Fruit fly (Drosophila melanogaster): ENCODE results near the gene CG17917.

The CG17917 gene

DNA sequence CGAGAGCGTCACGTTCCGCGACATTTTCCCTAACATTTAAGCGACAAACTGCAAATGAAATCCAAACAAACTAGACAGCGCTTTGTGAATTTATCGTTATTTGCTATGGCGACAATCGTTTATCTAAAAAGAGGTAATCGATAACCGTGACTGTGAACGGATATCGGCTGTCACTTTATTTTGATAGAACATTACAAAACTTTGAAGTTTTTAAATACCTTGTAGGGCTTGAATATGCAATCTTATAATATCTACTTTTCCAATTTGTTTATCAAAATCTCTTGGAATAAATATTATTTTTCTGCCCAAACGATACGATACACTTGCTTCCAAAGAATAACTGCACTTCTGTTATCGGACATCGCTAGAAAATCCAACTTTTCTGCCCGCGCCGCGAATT lies 38.4 kb downstream of the CG17917 start, which contains the start of the genes CG1024 and TfIIFalpha:
Gene CG1024, minus strand, starts transcription at position 200 of the 400 bp plus-strand sequence.
Gene TfIIFalpha, plus strand, starts transcription at position 339 of the 400 bp plus-strand sequence.
- TF ChIP-seq eg (GFP tag; IDR thresholded peaks at IDR 0.05) (no peak), pdm3 (GFP tag; optimal IDR thresholded peaks at IDR 0.05) (no peak), CG8632 (GFP tag; optimal IDR thresholded peaks at IDR 0.05) (no peak), CG34406 (GFP tag; optimal IDR thresholded peaks at IDR 0.05) (no peak), CG11762 (GFP tag; optimal IDR thresholded peaks at IDR 0.05; ENCODE audit: insufficient read depth) (no peak), salr (GFP tag; optimal IDR thresholded peaks at IDR 0.05) (no peak), CG11902 (GFP tag; optimal IDR thresholded peaks at IDR 0.05) (no peak), acj6 (GFP tag; optimal IDR thresholded peaks at IDR 0.05) (no peak), CG9139 (GFP tag; optimal IDR thresholded peaks at IDR 0.05) (no peak), CG6808 (GFP tag; optimal IDR thresholded peaks at IDR 0.05) (no peak), CG31627 (GFP tag; optimal IDR thresholded peaks at IDR 0.05) (no peak), Smox (GFP tag; optimal IDR thresholded peaks at IDR 0.05) (no peak), CG8319 (GFP tag; optimal IDR thresholded peaks at IDR 0.05) (no peak), Lpt (GFP tag; optimal IDR thresholded peaks at IDR 0.05) (no peak), Ets96B (tag; optimal IDR thresholded peaks at IDR 0.05) (no peak), CG3919 (GFP tag; optimal IDR thresholded peaks at IDR 0.05) (no peak), CG6163 (GFP tag; IDR thresholded peaks at IDR 0.05) (no peak), Sox102F (GFP tag; optimal IDR thresholded peaks at IDR 0.05) (no peak), CG3032 (tag; optimal IDR thresholded peaks at IDR 0.05) (peak; percentile 22), CG7368 (GFP tag; optimal IDR thresholded peaks at IDR 0.05) (no peak), OdsH (GFP tag; optimal IDR thresholded peaks at IDR 0.05) (no peak), svp (GFP tag) (no peak), cyc (GFP tag; optimal IDR thresholded peaks at IDR 0.05) (peak; percentile 4), esn (GFP tag; optimal IDR thresholded peaks at IDR 0.05) (peak; percentile 41), fd59A (GFP tag; optimal IDR thresholded peaks at IDR 0.05) (no peak), Hr38 (GFP tag; optimal IDR thresholded peaks at IDR 0.05) (no peak), Sox14 (GFP tag; optimal IDR thresholded peaks at IDR 0.05) (peak; percentile 10), CG10669 (GFP tag; optimal IDR thresholded peaks at IDR 0.05) (no peak), Eip93F (GFP tag; optimal IDR thresholded peaks at IDR 0.05) (no peak), Sox15 (GFP tag; optimal IDR thresholded peaks at IDR 0.05) (no peak)

DNA sequence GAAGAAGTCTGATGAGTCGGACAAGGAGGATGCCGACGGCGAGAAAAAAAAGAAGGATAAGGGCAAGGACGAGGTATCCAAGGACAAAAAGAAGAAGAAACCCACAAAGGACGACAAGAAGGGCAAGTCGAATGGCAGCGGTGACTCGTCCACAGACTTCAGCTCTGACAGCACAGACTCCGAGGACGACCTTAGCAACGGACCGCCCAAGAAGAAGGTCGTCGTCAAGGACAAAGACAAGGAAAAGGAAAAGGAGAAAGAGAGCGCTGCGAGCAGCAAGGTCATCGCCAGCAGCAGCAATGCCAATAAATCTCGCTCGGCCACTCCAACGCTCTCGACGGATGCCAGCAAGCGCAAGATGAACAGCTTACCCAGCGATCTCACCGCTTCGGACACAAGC lies 40.0 kb downstream of the CG17917 start:
- TF ChIP-seq CG11762 (GFP tag; optimal IDR thresholded peaks at IDR 0.05; ENCODE audit: insufficient read depth), result no peak
- TF ChIP-seq Met (GFP tag; optimal IDR thresholded peaks at IDR 0.05), result no peak
- TF ChIP-seq CG6854 (GFP tag; optimal IDR thresholded peaks at IDR 0.05), result no peak

DNA sequence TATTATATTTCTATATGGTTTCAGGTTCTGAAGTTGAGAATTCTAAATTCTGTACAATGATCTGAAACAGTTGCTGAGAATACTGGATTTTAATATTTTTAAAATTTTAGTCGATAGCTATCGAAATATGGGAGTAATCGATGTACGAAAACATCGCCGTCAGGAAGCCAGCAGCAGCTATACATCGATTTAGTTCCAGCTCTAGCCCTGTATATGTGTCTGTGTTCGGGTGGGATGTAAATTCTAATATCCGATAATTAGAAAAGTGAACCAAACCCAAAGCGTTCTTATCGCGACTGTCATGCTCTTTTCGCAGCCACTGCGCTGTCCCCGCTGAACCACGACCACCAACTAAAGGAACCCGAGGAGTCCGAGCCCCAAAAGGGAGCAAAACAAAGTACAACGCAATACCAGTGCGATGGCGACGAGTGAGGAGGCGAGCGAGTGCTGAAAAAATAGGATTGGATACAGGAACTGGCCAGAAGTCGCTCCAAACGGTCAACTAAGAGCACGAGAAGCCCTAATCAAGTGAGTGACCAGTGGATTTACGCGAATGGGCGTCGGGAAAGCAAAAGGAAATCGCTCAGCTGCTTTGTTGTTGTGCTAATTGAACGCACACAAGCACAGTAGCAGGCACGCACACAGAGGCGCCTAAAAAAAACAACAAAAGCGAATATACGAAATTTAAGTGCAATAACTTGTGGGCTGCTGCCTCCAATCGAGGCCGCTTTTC lies 41.1 kb downstream of the CG17917 start, which contains the start of gene gzl:
Gene gzl, plus strand, starts transcription at position 182 of the 733 bp plus-strand sequence.
- TF ChIP-seq cyc (GFP tag; optimal IDR thresholded peaks at IDR 0.05) (no peak), Hr39 (GFP tag; optimal IDR thresholded peaks at IDR 0.05) (no peak), Sox15 (GFP tag; optimal IDR thresholded peaks at IDR 0.05) (no peak), CG3032 (tag; optimal IDR thresholded peaks at IDR 0.05) (no peak), ss (GFP tag; optimal IDR thresholded peaks at IDR 0.05) (peak in 1 of 2 experiments; percentile 46), CG11902 (GFP tag; optimal IDR thresholded peaks at IDR 0.05) (no peak), esn (GFP tag; optimal IDR thresholded peaks at IDR 0.05) (peak; percentile 1), Ets96B (tag; optimal IDR thresholded peaks at IDR 0.05) (no peak), Hr38 (GFP tag; optimal IDR thresholded peaks at IDR 0.05) (no peak), acj6 (GFP tag; optimal IDR thresholded peaks at IDR 0.05) (no peak), Lpt (GFP tag; optimal IDR thresholded peaks at IDR 0.05) (no peak), Sox14 (GFP tag; optimal IDR thresholded peaks at IDR 0.05) (peak; percentile 13), CG3919 (GFP tag; optimal IDR thresholded peaks at IDR 0.05) (no peak)

DNA sequence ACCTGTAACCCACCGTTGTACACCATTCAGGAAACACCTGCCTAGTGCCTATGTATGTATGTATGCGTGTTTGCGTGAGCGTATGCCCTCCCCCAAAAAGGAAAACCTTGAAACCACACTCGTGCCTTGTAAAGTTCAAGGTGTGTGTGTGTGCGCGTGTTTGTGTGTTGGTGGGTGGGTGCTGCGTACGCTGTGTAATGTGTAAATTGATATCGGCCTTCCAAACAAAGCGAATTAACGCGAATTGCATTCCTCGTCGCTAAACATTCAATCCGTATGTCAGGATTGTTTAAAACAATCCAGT lies 41.6 kb downstream of the CG17917 start:
- TF ChIP-seq Eip93F (GFP tag; optimal IDR thresholded peaks at IDR 0.05), result no peak
